Worm (Caenorhabditis elegans): ENCODE data around the gene crn-4.

DNA sequence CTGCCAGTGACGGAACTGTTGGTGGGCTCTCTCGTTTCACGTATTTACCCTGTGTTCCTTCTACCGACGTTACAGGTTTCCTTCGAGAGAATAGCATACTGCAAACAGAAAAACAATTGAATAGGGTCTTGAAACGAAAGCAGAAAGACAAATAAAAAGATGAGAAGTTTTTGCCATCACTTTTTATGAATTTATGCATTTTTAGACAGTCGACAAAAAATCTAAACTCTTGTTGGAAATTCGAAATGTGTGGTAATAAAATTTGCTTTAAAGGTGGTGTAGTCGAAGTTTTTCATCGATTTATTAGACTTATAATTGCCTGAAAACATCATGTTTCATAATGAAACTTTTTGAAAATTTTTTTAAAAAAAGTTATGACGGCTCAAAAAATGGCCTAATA, 29.2 kb upstream of the crn-4 start, which contains the start of gene sav-1:
- TF ChIP-seq zip-5 (tag; optimal IDR thresholded peaks at IDR 0.05) (no peak), nhr-11 (tag; optimal IDR thresholded peaks at IDR 0.05) (no peak), Y22D7AL.16 (tag; optimal IDR thresholded peaks at IDR 0.05) (no peak), ceh-48 (tag; optimal IDR thresholded peaks at IDR 0.05) (no peak), K02D7.2 (tag; optimal IDR thresholded peaks at IDR 0.05) (no peak), nfya-1 (tag; optimal IDR thresholded peaks at IDR 0.05) (no peak), hlh-13 (GFP tag; optimal IDR thresholded peaks at IDR 0.05) (no peak), pha-4 (tag; optimal IDR thresholded peaks at IDR 0.05) (no peak), ceh-22 (tag; optimal IDR thresholded peaks at IDR 0.05) (no peak), T23F11.4 (GFP tag; optimal IDR thresholded peaks at IDR 0.05) (no peak), fkh-10 (GFP tag; optimal IDR thresholded peaks at IDR 0.05) (no peak), elt-2 (tag; optimal IDR thresholded peaks at IDR 0.05) (no peak), hlh-30 (tag; optimal IDR thresholded peaks at IDR 0.05; ENCODE audit: insufficient read depth) (no peak), pha-2 (tag; optimal IDR thresholded peaks at IDR 0.05) (no peak)
